Worm (Caenorhabditis elegans): ENCODE results near the gene F08A7.1.

F08A7.1 gene

ce11 chrIV:17440417-17440816, at the start of gene F08A7.1:
TSS of gene F08A7.1 (plus strand) at chrIV:17440607.
- TF ChIP-seq elt-3 (tag; optimal IDR thresholded peaks at IDR 0.05): no peak

ce11 chrIV:17395910-17396309, 44.5 kb upstream of the F08A7.1 start, which contains the start of gene sru-15:
TSS of gene sru-15 (plus strand) at chrIV:17396210.
- no peak for TF ChIP-seq cnd-1 (tag; optimal IDR thresholded peaks at IDR 0.05)
- no peak for TF ChIP-seq mep-1 (tag; optimal IDR thresholded peaks at IDR 0.05)
- TF ChIP-seq bed-3 (GFP tag; optimal IDR thresholded peaks at IDR 0.05): no peak
- no peak for TF ChIP-seq ceh-43 (GFP tag; optimal IDR thresholded peaks at IDR 0.05)
- TF ChIP-seq tbx-8 (GFP tag; optimal IDR thresholded peaks at IDR 0.05): no peak
- TF ChIP-seq blmp-1 (tag; optimal IDR thresholded peaks at IDR 0.05): no peak
- TF ChIP-seq unc-120 (tag; optimal IDR thresholded peaks at IDR 0.05; ENCODE audit: poor library complexity, severe bottlenecking): no peak
- no peak for TF ChIP-seq sptf-1 (tag; optimal IDR thresholded peaks at IDR 0.05)
- no peak for TF ChIP-seq elt-1 (tag; optimal IDR thresholded peaks at IDR 0.05; ENCODE audit: borderline replicate concordance, insufficient read depth)
- TF ChIP-seq nhr-12 (tag; optimal IDR thresholded peaks at IDR 0.05): no peak
- TF ChIP-seq sem-2 (GFP tag; optimal IDR thresholded peaks at IDR 0.05): no peak

ce11 chrIV:17399455-17399854, 41.0 kb upstream of the F08A7.1 start, which contains the start of gene T02D1.4:
TSS of gene T02D1.4 (plus strand) at chrIV:17399755.
- TF ChIP-seq sptf-1 (tag; optimal IDR thresholded peaks at IDR 0.05): no peak
- no peak for TF ChIP-seq mab-5 (tag; optimal IDR thresholded peaks at IDR 0.05)
- TF ChIP-seq pha-4 (tag; optimal IDR thresholded peaks at IDR 0.05): no peak
- no peak for TF ChIP-seq unc-62 (GFP tag; optimal IDR thresholded peaks at IDR 0.05)
- TF ChIP-seq nhr-237 (tag; optimal IDR thresholded peaks at IDR 0.05): no peak
- TF ChIP-seq ceh-43 (GFP tag; optimal IDR thresholded peaks at IDR 0.05): no peak
- TF ChIP-seq mep-1 (tag; optimal IDR thresholded peaks at IDR 0.05): no peak
- TF ChIP-seq nhr-28 (tag; optimal IDR thresholded peaks at IDR 0.05): no peak
- TF ChIP-seq ceh-39 (tag; optimal IDR thresholded peaks at IDR 0.05): no peak
- no peak for TF ChIP-seq lsy-2 (tag; optimal IDR thresholded peaks at IDR 0.05)
- no peak for TF ChIP-seq nhr-76 (tag; optimal IDR thresholded peaks at IDR 0.05)

- TF ChIP-seq flh-1 (GFP tag; optimal IDR thresholded peaks at IDR 0.05) (no peak), bed-3 (GFP tag; optimal IDR thresholded peaks at IDR 0.05) (no peak), lin-13 (tag; optimal IDR thresholded peaks at IDR 0.05) (no peak), mep-1 (tag; optimal IDR thresholded peaks at IDR 0.05) (no peak), blmp-1 (tag; optimal IDR thresholded peaks at IDR 0.05) (no peak), unc-120 (tag; optimal IDR thresholded peaks at IDR 0.05; ENCODE audit: poor library complexity, severe bottlenecking) (no peak), nhr-237 (tag; optimal IDR thresholded peaks at IDR 0.05) (no peak), mls-2 (tag; optimal IDR thresholded peaks at IDR 0.05) (no peak)
Observed at ce11 chrIV:17405530-17405929, 34.9 kb upstream of the F08A7.1 start, which contains the start of gene pmp-4. TSS of gene pmp-4 (minus strand) at chrIV:17405630.

ce11 chrIV:17406119-17406518, 34.3 kb upstream of the F08A7.1 start:
- no peak for TF ChIP-seq elt-3 (tag; optimal IDR thresholded peaks at IDR 0.05)
- no peak for TF ChIP-seq mab-5 (tag; optimal IDR thresholded peaks at IDR 0.05)
- TF ChIP-seq sptf-1 (tag; optimal IDR thresholded peaks at IDR 0.05): no peak
- TF ChIP-seq ztf-11 (tag; optimal IDR thresholded peaks at IDR 0.05): no peak
- no peak for TF ChIP-seq lin-32 (GFP tag; optimal IDR thresholded peaks at IDR 0.05)
- no peak for TF ChIP-seq snpc-4 (tag; optimal IDR thresholded peaks at IDR 0.05)
- TF ChIP-seq lsy-2 (tag; optimal IDR thresholded peaks at IDR 0.05): no peak
- no peak for TF ChIP-seq zip-8 (tag; optimal IDR thresholded peaks at IDR 0.05)

- TF ChIP-seq unc-39 (tag; optimal IDR thresholded peaks at IDR 0.05) (no peak), lsy-2 (tag; optimal IDR thresholded peaks at IDR 0.05) (no peak), mep-1 (tag; optimal IDR thresholded peaks at IDR 0.05) (no peak), nhr-12 (tag; optimal IDR thresholded peaks at IDR 0.05) (no peak), ceh-39 (tag; optimal IDR thresholded peaks at IDR 0.05) (no peak), zip-8 (tag; optimal IDR thresholded peaks at IDR 0.05) (no peak), ztf-11 (tag; optimal IDR thresholded peaks at IDR 0.05) (no peak), tbx-8 (GFP tag; optimal IDR thresholded peaks at IDR 0.05) (no peak), drap-1 (GFP tag; optimal IDR thresholded peaks at IDR 0.05) (no peak), cnd-1 (tag; optimal IDR thresholded peaks at IDR 0.05) (no peak), lin-13 (tag; optimal IDR thresholded peaks at IDR 0.05) (no peak), M03D4.4 (tag; optimal IDR thresholded peaks at IDR 0.05) (no peak), mls-2 (tag; optimal IDR thresholded peaks at IDR 0.05) (no peak), unc-120 (tag; optimal IDR thresholded peaks at IDR 0.05; ENCODE audit: poor library complexity, severe bottlenecking) (no peak), unc-62 (GFP tag; optimal IDR thresholded peaks at IDR 0.05) (no peak)
Observed at ce11 chrIV:17407025-17407424, 33.4 kb upstream of the F08A7.1 start, which contains the start of gene T02D1.7. TSS of gene T02D1.7 (minus strand) at chrIV:17407125.
